Worm (Caenorhabditis elegans) whole organism, L4/young adult: Measurements from ENCODE around the gene deg-3.

Source experiments
- W03F9.2 ChIP-seq: fragments of 150-350 bp; optimal IDR thresholded peaks from 2 replicates; lab custom pipeline; 2014; ENCODE audit warnings: missing biosample characterization, missing genetic modification characterization
- dao-5 ChIP-seq: sonication (generic microtip); optimal IDR thresholded peaks from 2 replicates; lab custom pipeline; 2016; ENCODE audit warnings: missing genotype, missing genetic modification characterization, moderate library complexity, missing compliant biosample characterization

- TF ChIP-seq W03F9.2 (no peak), dao-5 (tag; lab: Kevin White, UChicago) (no peak)
Measured at ce11 chrV:11402610-11403009, 12.3 kb downstream of the deg-3 start, which contains the start of gene nas-19.
